Worm (Caenorhabditis elegans) whole organism, late embryonic: Measurements from ENCODE around the gene C16C4.17.

Source experiments
- C08G9.2 ChIP-seq: sonication (generic microtip); optimal IDR thresholded peaks from 2 replicates; lab custom pipeline; 2016; ENCODE audit warnings: mild to moderate bottlenecking, missing genetic modification characterization, moderate library complexity, missing compliant biosample characterization
- K02D7.2 ChIP-seq: sonication (generic microtip); optimal IDR thresholded peaks from 2 replicates; lab custom pipeline; 2017; ENCODE audit warnings: mild to moderate bottlenecking, missing genetic modification characterization, missing compliant biosample characterization
- T23F11.4 ChIP-seq: fragments of 200-800 bp; sonication (Bioruptor generic); optimal IDR thresholded peaks from 2 replicates; lab custom pipeline; 2018; ENCODE audit warnings: mild to moderate bottlenecking, missing genetic modification characterization, missing compliant biosample characterization
- ama-1 ChIP-seq: fragments of 150-350 bp; optimal IDR thresholded peaks from 2 replicates; lab custom pipeline; 2014
- ceh-14 ChIP-seq: sonication (generic microtip); optimal IDR thresholded peaks from 2 replicates; lab custom pipeline; 2016; ENCODE audit warnings: missing genotype, missing genetic modification characterization, missing compliant biosample characterization
- ceh-18 ChIP-seq: sonication (generic microtip); optimal IDR thresholded peaks from 2 replicates; lab custom pipeline; 2016; ENCODE audit warnings: missing genetic modification characterization, missing compliant biosample characterization
- ceh-19 ChIP-seq: fragments of 200-800 bp; sonication (Bioruptor generic); optimal IDR thresholded peaks from 2 replicates; lab custom pipeline; 2018; ENCODE audit warnings: mild to moderate bottlenecking, missing genetic modification characterization, missing compliant biosample characterization
- ceh-24 ChIP-seq: sonication (generic microtip); optimal IDR thresholded peaks from 2 replicates; lab custom pipeline; 2016; ENCODE audit warnings: mild to moderate bottlenecking, missing genetic modification characterization, missing compliant biosample characterization
- ceh-30 ChIP-seq: fragments of 150-350 bp; optimal IDR thresholded peaks from 2 replicates; lab custom pipeline; 2014; ENCODE audit warnings: missing biosample characterization, missing genetic modification characterization
- ceh-31 ChIP-seq: sonication (generic microtip); optimal IDR thresholded peaks from 2 replicates; lab custom pipeline; 2016; ENCODE audit warnings: missing genetic modification characterization, missing compliant biosample characterization
- ceh-34 ChIP-seq: sonication (generic microtip); optimal IDR thresholded peaks from 2 replicates; lab custom pipeline; 2016; ENCODE audit warnings: mild to moderate bottlenecking, missing genetic modification characterization, missing compliant biosample characterization
- ceh-6 ChIP-seq: fragments of 200-800 bp; sonication (Bioruptor generic); optimal IDR thresholded peaks from 2 replicates; lab custom pipeline; 2018; ENCODE audit warnings: mild to moderate bottlenecking, missing genetic modification characterization, missing compliant biosample characterization
- che-1 ChIP-seq: sonication (generic microtip); optimal IDR thresholded peaks from 2 replicates; lab custom pipeline; 2016; ENCODE audit warnings: mild to moderate bottlenecking, missing genetic modification characterization, missing compliant biosample characterization
- dve-1 ChIP-seq: sonication (generic microtip); optimal IDR thresholded peaks from 2 replicates; lab custom pipeline; 2017; ENCODE audit warnings: antibody characterized with exemption, mild to moderate bottlenecking, missing genetic modification characterization, missing compliant biosample characterization
- elt-2 ChIP-seq: sonication (generic microtip); optimal IDR thresholded peaks from 2 replicates; lab custom pipeline; 2016; ENCODE audit warnings: missing genetic modification reagents, missing genetic modification characterization, missing compliant biosample characterization
- gmeb-2 ChIP-seq: sonication (generic microtip); optimal IDR thresholded peaks from 2 replicates; lab custom pipeline; 2016; ENCODE audit warnings: missing genetic modification characterization, inconsistent platforms, missing compliant biosample characterization
- hlh-8 ChIP-seq: sonication (generic microtip); optimal IDR thresholded peaks from 2 replicates; lab custom pipeline; 2016; ENCODE audit warnings: missing genotype, missing genetic modification characterization, missing compliant biosample characterization
- lim-6 ChIP-seq: sonication (generic microtip); optimal IDR thresholded peaks from 2 replicates; lab custom pipeline; 2016; ENCODE audit warnings: missing genetic modification characterization, missing compliant biosample characterization
- mec-3 ChIP-seq: sonication (generic microtip); optimal IDR thresholded peaks from 2 replicates; lab custom pipeline; 2016; ENCODE audit warnings: borderline replicate concordance, missing genetic modification characterization, missing compliant biosample characterization
- nhr-11 ChIP-seq: fragments of 150-350 bp; optimal IDR thresholded peaks from 2 replicates; lab custom pipeline; 2014; ENCODE audit warnings: missing biosample characterization, missing genetic modification characterization
- nhr-232 ChIP-seq: sonication (generic microtip); optimal IDR thresholded peaks from 2 replicates; lab custom pipeline; 2016; ENCODE audit warnings: missing genetic modification characterization, missing compliant biosample characterization
- npax-4 ChIP-seq: sonication (generic microtip); optimal IDR thresholded peaks from 2 replicates; lab custom pipeline; 2016; ENCODE audit warnings: missing genetic modification characterization, missing compliant biosample characterization
- odd-2 ChIP-seq: sonication (generic microtip); optimal IDR thresholded peaks from 2 replicates; lab custom pipeline; 2017; ENCODE audit warnings: antibody characterized with exemption, mild to moderate bottlenecking, missing genetic modification characterization, missing compliant biosample characterization
- ref-2 ChIP-seq: sonication (generic microtip); optimal IDR thresholded peaks from 2 replicates; lab custom pipeline; 2016; ENCODE audit warnings: missing genetic modification characterization, missing compliant biosample characterization
- sdc-2 ChIP-seq: sonication (generic microtip); optimal IDR thresholded peaks from 2 replicates; lab custom pipeline; 2016; ENCODE audit warnings: missing genotype, missing genetic modification characterization, missing compliant biosample characterization
- sox-2 ChIP-seq: fragments of 200-800 bp; sonication (Bioruptor generic); IDR thresholded peaks from 2 replicates; pipeline ENCODE4 v1.3.6; 2022; ENCODE audit warnings: missing genetic modification reagents, missing genetic modification characterization, missing compliant biosample characterization
- syd-9 ChIP-seq: sonication (generic microtip); optimal IDR thresholded peaks from 2 replicates; lab custom pipeline; 2016; ENCODE audit warnings: mild to moderate bottlenecking, missing genetic modification characterization, moderate library complexity, missing compliant biosample characterization
- tbx-2 ChIP-seq: sonication (generic microtip); optimal IDR thresholded peaks from 2 replicates; lab custom pipeline; 2016; ENCODE audit warnings: missing genetic modification characterization, missing compliant biosample characterization
- ttx-3 ChIP-seq: sonication (generic microtip); optimal IDR thresholded peaks from 2 replicates; lab custom pipeline; 2016; ENCODE audit warnings: missing genetic modification reagents, missing genetic modification characterization, missing compliant biosample characterization
- unc-3 ChIP-seq, 2 experiments: fragments of 200-800 bp in 1 of 2; sonication (Bioruptor generic) in 1 of 2; sonication (generic microtip) in 1 of 2; conservative IDR thresholded peaks in 1 of 2; optimal IDR thresholded peaks in 1 of 2; 2 replicates each; pipeline versions ENCODE4 v1.3.6 to Lab custom; 2016 to 2022; ENCODE audit warnings: missing compliant biosample characterization in 2 of 2, missing genetic modification characterization in 2 of 2, missing genetic modification reagents in 1 of 2
- unc-42 ChIP-seq: sonication (generic microtip); optimal IDR thresholded peaks from 2 replicates; lab custom pipeline; 2016; ENCODE audit warnings: missing genotype, missing genetic modification characterization, missing compliant biosample characterization
- unc-55 ChIP-seq: sonication (generic microtip); optimal IDR thresholded peaks from 2 replicates; lab custom pipeline; 2017; ENCODE audit warnings: missing biosample characterization, missing genetic modification reagents, missing genetic modification characterization
- unc-86 ChIP-seq: sonication (generic microtip); optimal IDR thresholded peaks from 2 replicates; lab custom pipeline; 2016; ENCODE audit warnings: missing genetic modification characterization, missing compliant biosample characterization

C16C4.17 gene

DNA sequence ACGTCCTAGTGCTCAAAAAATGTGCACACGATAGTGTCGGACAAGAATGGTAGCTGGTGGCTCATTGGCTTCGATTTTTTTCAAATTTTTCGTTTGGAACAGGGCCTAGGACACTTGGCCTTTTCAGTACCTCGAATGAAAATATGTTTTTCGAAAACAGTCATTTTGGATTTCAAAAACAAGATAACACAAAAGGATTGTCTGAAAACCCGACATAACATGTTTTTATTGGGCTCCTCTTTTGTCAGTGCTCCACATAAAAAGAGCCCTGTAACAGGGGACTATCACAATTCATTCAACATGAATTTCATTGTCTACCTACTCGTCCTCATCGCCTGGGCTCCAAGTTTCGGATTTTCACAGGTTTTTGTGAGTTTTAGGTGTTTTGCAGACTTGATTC, at the start of gene C16C4.17:
C16C4.17 (plus strand) TSS at position 301 of the 400 bp plus-strand sequence.
- TF ChIP-seq syd-9 (tag; lab: Kevin White, UChicago), result no peak
- TF ChIP-seq tbx-2, result no peak
- TF ChIP-seq ref-2 (tag; lab: Kevin White, UChicago), result no peak
- TF ChIP-seq, all 69 proteins: peak for 0

DNA sequence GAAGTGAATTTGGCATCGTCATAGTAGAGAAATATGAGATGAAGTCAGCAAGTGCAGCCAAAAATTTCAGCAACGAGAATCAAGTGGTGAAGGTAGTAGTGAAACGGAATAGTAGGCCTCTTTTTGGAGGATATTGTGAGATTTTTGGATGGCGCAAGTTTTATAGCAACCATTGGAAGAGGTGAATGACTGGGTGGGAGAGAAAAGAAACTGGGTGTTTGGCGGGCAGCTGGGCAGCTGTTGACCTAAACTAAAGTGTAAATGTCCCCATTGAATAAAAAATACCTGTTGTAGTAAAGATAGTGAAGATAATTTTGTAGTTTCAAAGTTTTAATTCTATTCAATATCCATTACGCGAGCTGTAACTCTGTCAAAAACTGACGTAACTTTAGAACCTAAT, 48.3 kb upstream of the C16C4.17 start:
- no peak for TF ChIP-seq ceh-19
- no peak for TF ChIP-seq unc-55 (GFP tag; lab: Kevin White, UChicago)
- TF ChIP-seq sox-2, result no peak
- TF ChIP-seq lim-6 (tag; lab: Kevin White, UChicago), result no peak
- no peak for TF ChIP-seq odd-2 (tag; lab: Kevin White, UChicago)
- no peak for TF ChIP-seq ref-2 (tag; lab: Kevin White, UChicago)
- TF ChIP-seq ceh-6 (GFP tag; lab: Kevin White, UChicago), result no peak
- no peak for TF ChIP-seq C08G9.2
- TF ChIP-seq mec-3 (tag; lab: Kevin White, UChicago), result no peak
- no peak for TF ChIP-seq ceh-31 (tag; lab: Kevin White, UChicago)
- no peak for TF ChIP-seq ceh-18 (tag; lab: Kevin White, UChicago)
- TF ChIP-seq gmeb-2, result no peak
- TF ChIP-seq nhr-11 (tag; lab: Kevin White, UChicago), result no peak
- no peak for TF ChIP-seq che-1 (tag; lab: Kevin White, UChicago)
- TF ChIP-seq ama-1 (lab: Kevin White, UChicago), result no peak
- no peak for TF ChIP-seq dve-1 (tag; lab: Kevin White, UChicago)
- TF ChIP-seq unc-86 (tag; lab: Kevin White, UChicago), result no peak
- TF ChIP-seq ceh-34, result no peak
- no peak for TF ChIP-seq unc-3 (GFP tag; conservative IDR thresholded peaks at IDR 0.05; lab: Robert Waterston, UW)
- TF ChIP-seq unc-3 (tag; optimal IDR thresholded peaks at IDR 0.05; lab: Kevin White, UChicago), result no peak
- TF ChIP-seq K02D7.2 (tag; lab: Kevin White, UChicago), result no peak

DNA sequence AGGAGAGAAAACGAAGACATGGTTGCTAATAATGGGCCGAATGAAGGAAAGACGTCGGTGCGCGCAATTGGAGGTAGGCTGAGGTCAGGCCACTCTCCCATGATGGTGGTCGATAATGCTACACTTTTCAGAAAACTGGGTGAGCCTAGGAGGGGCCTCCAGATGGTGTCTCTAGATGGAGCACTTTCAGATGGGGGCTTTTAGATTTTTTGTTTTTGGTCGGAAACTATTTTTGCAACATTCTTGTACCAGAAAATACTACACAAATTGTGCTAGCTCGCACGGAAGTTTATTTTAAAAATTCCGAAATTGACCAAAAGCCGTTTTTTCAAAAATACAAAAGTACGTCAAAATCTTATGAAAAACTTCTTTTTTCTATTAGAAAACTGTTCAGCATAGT, 46.1 kb upstream of the C16C4.17 start, which contains the start of gene fbxb-10:
fbxb-10 (minus strand) TSS at position 101 of the 400 bp plus-strand sequence.
- TF ChIP-seq ama-1 (lab: Kevin White, UChicago) (no peak), ceh-24 (tag; lab: Kevin White, UChicago) (no peak), ceh-19 (no peak), npax-4 (no peak), nhr-232 (tag; lab: Kevin White, UChicago) (no peak)

DNA sequence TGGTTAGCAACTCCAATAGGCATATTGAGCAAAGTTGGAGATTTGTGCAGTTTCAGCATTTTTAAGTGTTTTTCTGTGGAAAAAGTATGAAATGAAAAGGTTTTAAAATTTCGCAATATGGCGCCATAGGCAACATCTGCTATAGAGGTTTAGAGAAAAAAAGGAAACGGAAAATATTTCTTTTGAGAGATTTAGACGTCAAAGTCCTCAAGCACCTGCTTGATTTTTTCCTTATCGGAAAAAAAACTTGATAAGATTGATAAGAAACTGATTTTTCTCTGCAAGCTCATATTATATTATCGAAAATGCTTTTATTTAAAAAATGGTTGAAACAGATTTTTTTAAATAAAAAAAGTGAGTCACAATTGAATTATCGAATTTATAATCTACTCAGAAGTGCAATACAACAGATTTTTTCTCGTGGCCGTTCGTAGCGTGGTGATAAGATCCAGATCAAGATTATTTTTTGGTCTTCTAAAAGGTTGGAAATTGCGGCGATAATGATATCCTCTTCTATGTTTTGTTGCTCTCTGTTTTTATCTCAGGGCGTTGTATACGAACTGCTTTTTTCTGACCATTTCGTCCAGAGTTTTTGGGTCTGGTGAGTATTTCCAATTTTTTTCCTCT, 44.3 kb upstream of the C16C4.17 start, which contains the start of gene fbxc-19:
fbxc-19 (plus strand) TSS at position 536 of the 627 bp plus-strand sequence.
- TF ChIP-seq sdc-2 (tag; lab: Kevin White, UChicago) (no peak), elt-2 (tag; lab: Kevin White, UChicago) (peak; percentile 87), dve-1 (tag; lab: Kevin White, UChicago) (peak; percentile 12), ceh-34 (no peak)

ce11 chrII:1820774-1821173, 43.6 kb upstream of the C16C4.17 start, which contains the start of gene fbxa-3:
Gene fbxa-3, minus strand, starts transcription at chrII:1820874.
- TF ChIP-seq hlh-8 (tag; lab: Kevin White, UChicago) (no peak), C08G9.2 (no peak), K02D7.2 (tag; lab: Kevin White, UChicago) (no peak), ceh-30 (tag; lab: Kevin White, UChicago) (no peak), nhr-232 (tag; lab: Kevin White, UChicago) (no peak), tbx-2 (no peak), lim-6 (tag; lab: Kevin White, UChicago) (no peak), ttx-3 (tag; lab: Kevin White, UChicago) (no peak), unc-42 (tag; lab: Kevin White, UChicago) (no peak), npax-4 (no peak), ceh-31 (tag; lab: Kevin White, UChicago) (no peak), T23F11.4 (no peak), nhr-11 (tag; lab: Kevin White, UChicago) (no peak), ceh-14 (no peak)
